Worm (Caenorhabditis elegans) whole organism, L3 larva: ENCODE results near the gene sur-5.
A peak's percentile ranks its signal among the peaks of the same experiment; 100 is the strongest.

Experiments
- R02D3.7 ChIP-seq: fragments of 150-350 bp; optimal IDR thresholded peaks from 2 replicates; lab custom pipeline; 2014; ENCODE audit warnings: missing biosample characterization, missing genetic modification characterization
- ZK546.5 ChIP-seq: sonication (generic microtip); optimal IDR thresholded peaks from 2 replicates; lab custom pipeline; 2017; ENCODE audit warnings: missing biosample characterization, missing genetic modification characterization
- ama-1 ChIP-seq: fragments of 150-350 bp; optimal IDR thresholded peaks from 2 replicates; lab custom pipeline; 2018
- ceh-9 ChIP-seq: sonication (generic microtip); optimal IDR thresholded peaks from 2 replicates; lab custom pipeline; 2018; ENCODE audit warnings: missing biosample characterization, missing genetic modification characterization
- egl-5 ChIP-seq: fragments of 150-350 bp; optimal IDR thresholded peaks from 2 replicates; lab custom pipeline; 2017; ENCODE audit warnings: missing biosample characterization, missing genetic modification reagents, missing genetic modification characterization, inconsistent platforms
- elt-1 ChIP-seq: fragments of 150-350 bp; optimal IDR thresholded peaks from 2 replicates; lab custom pipeline; 2014; ENCODE audit warnings: missing biosample characterization, missing genetic modification characterization
- elt-3 ChIP-seq, 3 experiments: fragments of 150-350 bp in 1 of 3; sonication (generic microtip) in 2 of 3; optimal IDR thresholded peaks; 2 replicates in 2 of 3; 4 replicates in 1 of 3; lab custom pipeline; 2014 to 2017; ENCODE audit warnings: missing biosample characterization in 3 of 3, missing genetic modification characterization in 3 of 3
- fkh-10 ChIP-seq: sonication (generic microtip); optimal IDR thresholded peaks from 2 replicates; lab custom pipeline; 2017; ENCODE audit warnings: missing biosample characterization, missing genetic modification reagents, missing genetic modification characterization
- fkh-2 ChIP-seq: fragments of 150-350 bp; optimal IDR thresholded peaks from 2 replicates; lab custom pipeline; 2014; ENCODE audit warnings: missing biosample characterization, missing genetic modification reagents, missing genetic modification characterization
- hmg-11 ChIP-seq: sonication (generic microtip); optimal IDR thresholded peaks from 2 replicates; lab custom pipeline; 2016; ENCODE audit warnings: missing genetic modification characterization, missing compliant biosample characterization
- jun-1 ChIP-seq: fragments of 150-350 bp; optimal IDR thresholded peaks from 2 replicates; lab custom pipeline; 2014; ENCODE audit warnings: missing biosample characterization, missing genetic modification reagents, missing genetic modification characterization
- lin-15B ChIP-seq: fragments of 150-350 bp; optimal IDR thresholded peaks from 2 replicates; lab custom pipeline; 2014; ENCODE audit warnings: missing biosample characterization, missing genetic modification characterization
- lin-39 ChIP-seq: fragments of 150-350 bp; optimal IDR thresholded peaks from 2 replicates; lab custom pipeline; 2018; ENCODE audit warnings: missing biosample characterization, missing genetic modification reagents, missing genetic modification characterization
- lsy-12 ChIP-seq: sonication (generic microtip); optimal IDR thresholded peaks from 2 replicates; lab custom pipeline; 2016; ENCODE audit warnings: mild to moderate bottlenecking, missing genetic modification characterization, missing compliant biosample characterization
- mdl-1 ChIP-seq: fragments of 150-350 bp; optimal IDR thresholded peaks from 2 replicates; lab custom pipeline; 2014; ENCODE audit warnings: missing biosample characterization, missing genetic modification characterization
- mml-1 ChIP-seq: fragments of 150-350 bp; sonication (generic microtip); optimal IDR thresholded peaks from 3 replicates; lab custom pipeline; 2014; ENCODE audit warnings: missing biosample characterization, missing genetic modification characterization
- nfya-1 ChIP-seq: sonication (generic microtip); optimal IDR thresholded peaks from 2 replicates; lab custom pipeline; 2017; ENCODE audit warnings: missing genetic modification characterization, mild to moderate bottlenecking, missing compliant biosample characterization, antibody characterized with exemption, moderate library complexity; ENCODE audit not compliant: insufficient read depth
- nhr-23 ChIP-seq: fragments of 150-350 bp; optimal IDR thresholded peaks from 2 replicates; lab custom pipeline; 2014; ENCODE audit warnings: missing biosample characterization, missing genetic modification reagents, missing genetic modification characterization
- nhr-237 ChIP-seq: fragments of 150-350 bp; optimal IDR thresholded peaks from 2 replicates; lab custom pipeline; 2014; ENCODE audit warnings: missing biosample characterization, missing genetic modification characterization
- nhr-25 ChIP-seq: sonication (generic microtip); optimal IDR thresholded peaks from 2 replicates; lab custom pipeline; 2017; ENCODE audit warnings: missing biosample characterization, missing genetic modification characterization
- nhr-43 ChIP-seq: sonication (generic microtip); optimal IDR thresholded peaks from 2 replicates; lab custom pipeline; 2016; ENCODE audit warnings: mild to moderate bottlenecking, missing genetic modification characterization, missing compliant biosample characterization; ENCODE audit not compliant: poor library complexity, severe bottlenecking
- nhr-67 ChIP-seq: fragments of 150-350 bp; optimal IDR thresholded peaks from 2 replicates; lab custom pipeline; 2014; ENCODE audit warnings: missing biosample characterization, missing genetic modification characterization
- nhr-76 ChIP-seq: fragments of 150-350 bp; sonication (generic microtip); optimal IDR thresholded peaks from 5 replicates; lab custom pipeline; 2014; ENCODE audit warnings: missing biosample characterization, missing genetic modification characterization
- nhr-77 ChIP-seq: fragments of 150-350 bp; optimal IDR thresholded peaks from 2 replicates; lab custom pipeline; 2014; ENCODE audit warnings: missing biosample characterization, missing genetic modification characterization
- pha-4 ChIP-seq: fragments of 150-350 bp; optimal IDR thresholded peaks from 2 replicates; lab custom pipeline; 2014; ENCODE audit warnings: missing biosample characterization, missing genetic modification reagents, missing genetic modification characterization
- pqm-1 ChIP-seq: fragments of 150-350 bp; optimal IDR thresholded peaks from 2 replicates; lab custom pipeline; 2017; ENCODE audit warnings: missing biosample characterization, missing genetic modification characterization, inconsistent platforms
- skn-1 ChIP-seq: fragments of 150-350 bp; optimal IDR thresholded peaks from 2 replicates; lab custom pipeline; 2014; ENCODE audit warnings: missing biosample characterization, missing genetic modification characterization
- snpc-4 ChIP-seq: fragments of 150-350 bp; optimal IDR thresholded peaks from 2 replicates; lab custom pipeline; 2014; ENCODE audit warnings: missing biosample characterization, missing genetic modification characterization
- tbx-2 ChIP-seq: sonication (generic microtip); optimal IDR thresholded peaks from 2 replicates; lab custom pipeline; 2016; ENCODE audit warnings: mild to moderate bottlenecking, missing genetic modification characterization, missing compliant biosample characterization
- unc-39 ChIP-seq: sonication (generic microtip); optimal IDR thresholded peaks from 4 replicates; lab custom pipeline; 2017; ENCODE audit warnings: missing biosample characterization, missing genetic modification characterization
- unc-62 ChIP-seq: fragments of 150-350 bp; sonication (generic microtip); optimal IDR thresholded peaks from 4 replicates; lab custom pipeline; 2014; ENCODE audit warnings: missing biosample characterization, missing genetic modification reagents, missing genetic modification characterization
- zag-1 ChIP-seq: fragments of 150-350 bp; optimal IDR thresholded peaks from 2 replicates; lab custom pipeline; 2014; ENCODE audit warnings: missing biosample characterization, missing genetic modification characterization
- ztf-4 ChIP-seq: fragments of 150-350 bp; optimal IDR thresholded peaks from 2 replicates; lab custom pipeline; 2014; ENCODE audit warnings: missing biosample characterization, missing genetic modification characterization

sur-5 gene

DNA sequence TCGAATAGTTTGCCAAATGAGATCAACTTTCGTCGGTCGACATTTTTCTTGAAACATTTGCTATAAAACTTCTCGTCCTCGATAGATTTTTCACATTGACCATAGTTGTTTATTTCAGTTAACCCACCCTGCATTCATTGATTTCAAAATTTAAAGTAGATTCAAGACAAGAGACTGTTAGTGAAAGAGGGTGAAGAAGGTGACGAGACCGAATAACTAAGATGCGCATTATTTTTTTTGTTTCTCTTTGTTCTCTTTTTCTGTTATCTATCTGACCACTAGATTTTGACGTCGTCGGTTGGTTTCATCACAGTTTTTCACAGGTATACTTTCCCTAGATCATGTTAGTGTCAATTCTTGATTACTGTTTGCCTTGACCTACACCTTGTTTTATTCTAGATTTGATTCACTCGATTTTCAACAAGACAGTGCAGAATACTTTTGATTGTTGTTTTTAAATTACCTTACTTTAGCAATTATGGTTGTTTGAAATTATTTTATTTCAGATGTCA is 25.4 kb upstream of the sur-5 start, which contains the start of gene ttr-30:
Gene ttr-30, plus strand, starts transcription at position 265 of the 512 bp plus-strand sequence.
- TF ChIP-seq lin-15B (tag; lab: Kevin White, UChicago) (no peak), lsy-12 (tag; lab: Kevin White, UChicago) (no peak), nhr-67 (tag; lab: Kevin White, UChicago) (no peak), zag-1 (tag; lab: Kevin White, UChicago) (no peak), ztf-4 (no peak), nhr-23 (tag; lab: Kevin White, UChicago) (peak; percentile 75), pha-4 (no peak), nhr-76 (tag; lab: Kevin White, UChicago) (no peak), tbx-2 (tag; lab: Kevin White, UChicago) (no peak), pqm-1 (tag; lab: Kevin White, UChicago) (no peak), lin-39 (tag; lab: Kevin White, UChicago) (no peak), unc-39 (tag; lab: Kevin White, UChicago) (no peak), skn-1 (tag; lab: Kevin White, UChicago) (no peak), fkh-2 (tag; lab: Kevin White, UChicago) (no peak), ZK546.5 (no peak), elt-1 (tag; lab: Kevin White, UChicago) (peak; percentile 48), fkh-10 (GFP tag; lab: Kevin White, UChicago) (no peak), nhr-43 (tag; lab: Kevin White, UChicago) (no peak), mdl-1 (tag; lab: Kevin White, UChicago) (no peak), snpc-4 (tag; lab: Kevin White, UChicago) (no peak), nhr-237 (tag; lab: Kevin White, UChicago) (no peak), jun-1 (tag; lab: Kevin White, UChicago) (no peak), ama-1 (no peak), nhr-25 (tag; lab: Kevin White, UChicago) (peak; percentile 38)

DNA sequence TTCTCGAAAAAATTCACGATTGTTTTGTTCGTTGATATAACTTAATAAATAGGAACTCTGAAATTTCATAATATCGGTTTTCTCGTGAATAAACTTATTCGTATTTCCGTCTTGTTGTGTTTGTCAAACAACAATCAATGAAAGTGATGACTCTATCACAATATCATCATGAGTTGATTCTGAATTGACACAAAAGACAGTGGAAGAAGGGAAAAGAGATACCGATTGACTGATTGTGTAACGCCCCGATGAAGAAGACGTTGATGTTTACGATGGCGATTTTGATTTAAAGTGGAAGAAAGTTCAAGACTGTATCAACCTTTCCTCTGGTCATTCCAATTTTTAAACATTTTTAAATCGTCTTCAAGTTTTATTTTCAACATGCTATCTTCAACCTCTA is 24.2 kb upstream of the sur-5 start, which contains the start of gene ttr-59:
Gene ttr-59, plus strand, starts transcription at position 218 of the 400 bp plus-strand sequence.
- TF ChIP-seq nhr-77 (tag; lab: Kevin White, UChicago), result no peak
- peak; percentile 51 for TF ChIP-seq nhr-23 (tag; lab: Kevin White, UChicago)
- no peak for TF ChIP-seq R02D3.7
- no peak for TF ChIP-seq elt-1 (tag; lab: Kevin White, UChicago)
- peak; percentile 59 for TF ChIP-seq nhr-25 (tag; lab: Kevin White, UChicago)
- TF ChIP-seq snpc-4 (tag; lab: Kevin White, UChicago), result no peak
- no peak for TF ChIP-seq fkh-10 (GFP tag; lab: Kevin White, UChicago)
- TF ChIP-seq pqm-1 (tag; lab: Kevin White, UChicago), result no peak
- no peak for TF ChIP-seq nhr-237 (tag; lab: Kevin White, UChicago)
- no peak for TF ChIP-seq mdl-1 (tag; lab: Kevin White, UChicago)
- TF ChIP-seq jun-1 (tag; lab: Kevin White, UChicago), result no peak
- no peak for TF ChIP-seq mml-1 (tag; lab: Kevin White, UChicago)
- no peak for TF ChIP-seq skn-1 (tag; lab: Kevin White, UChicago)
- TF ChIP-seq ceh-9 (tag; lab: Kevin White, UChicago), result no peak
- no peak for TF ChIP-seq nhr-43 (tag; lab: Kevin White, UChicago)
- no peak for TF ChIP-seq lsy-12 (tag; lab: Kevin White, UChicago)
- TF ChIP-seq zag-1 (tag; lab: Kevin White, UChicago), result no peak
- no peak for TF ChIP-seq nhr-76 (tag; lab: Kevin White, UChicago)

DNA sequence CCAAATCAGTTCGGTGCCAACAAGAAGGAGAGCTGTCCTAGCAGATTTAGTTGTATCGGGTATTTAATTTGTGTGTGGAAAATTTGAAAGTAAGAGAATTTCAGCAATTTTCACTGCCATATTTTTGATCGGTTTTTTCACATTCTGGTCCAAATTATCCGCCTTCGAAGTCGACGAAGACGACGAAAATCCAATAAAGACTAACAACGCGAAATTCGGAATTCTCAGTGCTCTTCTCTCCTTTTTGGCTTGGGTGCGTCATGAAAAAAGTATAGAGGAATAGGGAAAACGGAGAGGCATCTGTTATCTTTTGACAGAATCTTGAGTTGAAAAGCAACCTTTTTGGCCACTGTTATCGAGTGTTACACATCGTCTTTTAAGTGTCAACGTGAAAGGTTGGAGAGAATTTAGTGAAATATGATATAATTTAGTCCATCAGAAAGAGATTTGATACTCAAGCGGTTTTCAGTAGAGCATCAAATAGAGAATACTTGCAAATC is 22.7 kb upstream of the sur-5 start:
- TF ChIP-seq ztf-4 (no peak), elt-1 (tag; lab: Kevin White, UChicago) (peak; percentile 82), nhr-77 (tag; lab: Kevin White, UChicago) (no peak), unc-62 (GFP tag; lab: Kevin White, UChicago) (peak; percentile 41), elt-3 (tag; optimal IDR thresholded peaks at IDR 0.05; lab: Kevin White, UChicago) (no peak), R02D3.7 (no peak), egl-5 (tag; lab: Kevin White, UChicago) (no peak)
- TF ChIP-seq, all 47 proteins: peak for 2

DNA sequence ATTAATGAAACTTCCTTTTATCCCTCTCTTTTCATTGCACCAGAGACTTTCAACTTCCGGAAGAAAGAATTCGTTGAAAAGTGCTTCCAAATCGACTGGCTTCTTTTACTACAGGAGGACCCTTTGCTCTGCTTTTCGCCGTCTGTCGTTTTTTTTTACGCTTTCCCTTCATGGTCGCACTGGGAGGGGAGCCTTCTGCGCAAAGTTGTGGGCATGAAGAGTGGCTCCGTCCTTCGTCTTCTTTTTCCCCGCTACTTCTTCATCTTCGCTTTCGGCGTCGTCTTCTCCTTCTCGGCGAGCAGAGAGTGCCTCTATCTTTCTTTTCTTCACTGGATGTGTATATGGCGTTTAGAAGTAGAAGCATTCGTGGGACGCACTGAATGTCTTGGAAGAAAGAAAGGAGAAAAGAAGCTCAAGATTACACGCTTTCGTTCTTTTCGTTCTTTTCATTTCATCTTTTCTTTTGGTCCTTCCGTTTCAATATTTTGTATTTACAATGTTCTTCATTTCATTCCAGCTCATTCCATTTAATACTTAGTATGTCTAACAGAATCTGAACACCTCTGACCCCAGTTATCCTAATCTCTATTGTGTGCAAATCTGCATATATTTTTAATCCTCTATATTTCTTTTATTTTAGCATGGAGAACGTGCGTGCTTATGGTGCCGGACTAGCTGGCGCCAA is 21.7 kb upstream of the sur-5 start, which contains the start of gene sng-1:
Gene sng-1, plus strand, starts transcription at position 635 of the 685 bp plus-strand sequence.
- TF ChIP-seq nfya-1 (tag; lab: Kevin White, UChicago) (peak; percentile 36), lin-39 (tag; lab: Kevin White, UChicago) (peak; percentile 54), hmg-11 (tag; lab: Kevin White, UChicago) (peak; percentile 56), nhr-23 (tag; lab: Kevin White, UChicago) (no peak), R02D3.7 (no peak)
